Fruit fly (Drosophila melanogaster): ENCODE data around the gene Syn.

The Syn gene

dm6 chr3R:10168483-10169064 lies 21.9 kb upstream of the Syn start (continued):
- TF ChIP-seq Optix (GFP tag; IDR thresholded peaks at IDR 0.05) (no peak), Bteb2 (GFP tag; optimal IDR thresholded peaks at IDR 0.05) (peak; percentile 29), sob (GFP tag; IDR thresholded peaks at IDR 0.05) (0 out of 2 replicates have a peak, but pooled peaks have one; percentile 35), CG15269 (tag; optimal IDR thresholded peaks at IDR 0.05) (peak; percentile 27), CG30431 (GFP tag; optimal IDR thresholded peaks at IDR 0.05) (peak; percentile 15), Side (GFP tag; optimal IDR thresholded peaks at IDR 0.05) (peak; percentile 15), CG9932 (GFP tag; IDR thresholded peaks at IDR 0.05) (peak; percentile 62), CG32767 (GFP tag; IDR thresholded peaks at IDR 0.05) (no peak), CG3838 (GFP tag; optimal IDR thresholded peaks at IDR 0.05) (no peak), unpg (GFP tag; optimal IDR thresholded peaks at IDR 0.05) (peak; percentile 66), B-H2 (GFP tag; optimal IDR thresholded peaks at IDR 0.05) (peak; percentile 25), CG12299 (tag; optimal IDR thresholded peaks at IDR 0.05) (peak; percentile 32), ssp (GFP tag; IDR thresholded peaks at IDR 0.05) (no peak), abd-A (tag; optimal IDR thresholded peaks at IDR 0.05) (no peak), MESR4 (GFP tag; optimal IDR thresholded peaks at IDR 0.05) (no peak), CG14441 (GFP tag; IDR thresholded peaks at IDR 0.05) (no peak), bowl (GFP tag; IDR thresholded peaks at IDR 0.05) (no peak), CG18476 (GFP tag; optimal IDR thresholded peaks at IDR 0.05) (no peak), gcm2 (GFP tag; optimal IDR thresholded peaks at IDR 0.05) (peak; percentile 3), GATAe (GFP tag; conservative IDR thresholded peaks at IDR 0.05) (no peak), sqz (GFP tag; optimal IDR thresholded peaks at IDR 0.05) (no peak), CG10979 (tag; optimal IDR thresholded peaks at IDR 0.05) (no peak), CG10959 (GFP tag; IDR thresholded peaks at IDR 0.05) (no peak), CG11085 (GFP tag; IDR thresholded peaks at IDR 0.05) (peak; percentile 34; the same call in 1 of the 2 replicates), CG32532 (GFP tag; IDR thresholded peaks at IDR 0.05) (peak; percentile 37), Pdp1 (GFP tag; optimal IDR thresholded peaks at IDR 0.05) (peak in 1 of 2 experiments; percentile 16), E2f2 (GFP tag; IDR thresholded peaks at IDR 0.05) (no peak), dati (GFP tag; IDR thresholded peaks at IDR 0.05) (no peak), CG34422 (GFP tag; IDR thresholded peaks at IDR 0.05) (no peak), ewg (GFP tag; optimal IDR thresholded peaks at IDR 0.05) (peak; percentile 13), CG14014 (GFP tag; IDR thresholded peaks at IDR 0.05) (peak; percentile 58), HLHmδ (GFP tag; optimal IDR thresholded peaks at IDR 0.05) (no peak), CG18011 (GFP tag; optimal IDR thresholded peaks at IDR 0.05) (peak; percentile 14), CG9797 (GFP tag; optimal IDR thresholded peaks at IDR 0.05) (no peak), CG16863 (GFP tag; optimal IDR thresholded peaks at IDR 0.05) (no peak), CG34224 (GFP tag; IDR thresholded peaks at IDR 0.05; ENCODE audit: partially characterized antibody) (no peak), sna (GFP tag; IDR thresholded peaks at IDR 0.05; ENCODE audit: partially characterized antibody) (no peak), pros (GFP tag; optimal IDR thresholded peaks at IDR 0.05) (no peak), grau (tag; optimal IDR thresholded peaks at IDR 0.05) (peak; percentile 44), CG6765 (GFP tag; optimal IDR thresholded peaks at IDR 0.05) (no peak), Nf-YC (tag; optimal IDR thresholded peaks at IDR 0.05) (no peak), zen (tag; optimal IDR thresholded peaks at IDR 0.05) (no peak), CG2889 (GFP tag; IDR thresholded peaks at IDR 0.05) (peak; percentile 25; the same call in 1 of the 3 replicates), CG14710 (tag; optimal IDR thresholded peaks at IDR 0.05) (no peak), CG10274 (GFP tag; optimal IDR thresholded peaks at IDR 0.05) (no peak), CG14860 (GFP tag; IDR thresholded peaks at IDR 0.05; ENCODE audit: partially characterized antibody) (no peak), zfh2 (GFP tag; optimal IDR thresholded peaks at IDR 0.05) (no peak), CG7556 (GFP tag; optimal IDR thresholded peaks at IDR 0.05) (peak; percentile 30), cwo (GFP tag; optimal IDR thresholded peaks at IDR 0.05) (peak; percentile 14), Drgx (GFP tag; IDR thresholded peaks at IDR 0.05) (0 out of 2 replicates have a peak, but pooled peaks have one; percentile 9)

Data from whole organism, embryonic.